Worm (Caenorhabditis elegans) whole organism, L1 larva: ENCODE data around the gene F22B7.9.

Source experiments
- aly-2 ChIP-seq: fragments of 150-350 bp; optimal IDR thresholded peaks from 2 replicates; lab custom pipeline; 2014; ENCODE audit warnings: missing biosample characterization, missing genetic modification characterization
- efl-1 ChIP-seq, 4 experiments: fragments of 150-350 bp; optimal IDR thresholded peaks in 3 of 4; peaks in 1 of 4; 1 replicate in 1 of 4; 2 replicates in 3 of 4; lab custom pipeline; 2014; ENCODE audit warnings: missing biosample characterization in 2 of 4, missing genetic modification characterization in 2 of 4, missing genetic modification reagents in 2 of 4
- grh-1 ChIP-seq: fragments of 200-800 bp; sonication (Bioruptor generic); IDR thresholded peaks from 2 replicates; pipeline ENCODE4 v1.3.6; 2022; ENCODE audit warnings: missing genetic modification reagents, missing genetic modification characterization, missing compliant biosample characterization
- nhr-237 ChIP-seq: fragments of 150-350 bp; optimal IDR thresholded peaks from 2 replicates; lab custom pipeline; 2014; ENCODE audit warnings: missing biosample characterization, missing genetic modification characterization
- tlp-1 ChIP-seq: fragments of 150-350 bp; optimal IDR thresholded peaks from 2 replicates; lab custom pipeline; 2014; ENCODE audit warnings: missing biosample characterization, missing genetic modification characterization
- zag-1 ChIP-seq: fragments of 150-350 bp; optimal IDR thresholded peaks from 2 replicates; lab custom pipeline; 2014; ENCODE audit warnings: missing biosample characterization, missing genetic modification characterization
- zip-4 ChIP-seq: fragments of 200-800 bp; sonication (Bioruptor generic); optimal IDR thresholded peaks from 2 replicates; lab custom pipeline; 2018; ENCODE audit warnings: mild to moderate bottlenecking, missing genetic modification characterization, moderate library complexity, missing compliant biosample characterization
- ztf-11 ChIP-seq, 2 experiments: sonication (generic microtip); optimal IDR thresholded peaks; 2 replicates each; lab custom pipeline; 2016 to 2017; ENCODE audit warnings: missing genetic modification characterization in 2 of 2, missing biosample characterization in 1 of 2, missing compliant biosample characterization in 1 of 2
- ztf-4 ChIP-seq: fragments of 150-350 bp; optimal IDR thresholded peaks from 2 replicates; lab custom pipeline; 2014; ENCODE audit warnings: missing biosample characterization, missing genetic modification characterization

ce11 chrIII:8652922-8653321 is 803 bp downstream of the F22B7.9 start:
- TF ChIP-seq ztf-4 (tag; lab: Kevin White, UChicago): no peak
- TF ChIP-seq aly-2 (tag; lab: Kevin White, UChicago): peak; percentile 2
- TF ChIP-seq nhr-237 (tag; lab: Kevin White, UChicago): no peak
- peak; percentile 14 to 38 for TF ChIP-seq efl-1 (optimal IDR thresholded peaks at IDR 0.05; lab: Kevin White, UChicago)
- peak; percentile 7 to 8 for TF ChIP-seq efl-1 (GFP tag; optimal IDR thresholded peaks at IDR 0.05 in 1 of 2; lab: Kevin White, UChicago)
- no peak for TF ChIP-seq zip-4 (GFP tag; lab: Kevin White, UChicago)
- TF ChIP-seq grh-1: no peak; the same call in 1 of the 2 replicates
- no peak for TF ChIP-seq zag-1 (tag; lab: Kevin White, UChicago)
- TF ChIP-seq ztf-11 (tag; optimal IDR thresholded peaks at IDR 0.05; lab: Kevin White, UChicago): no peak
- no peak for TF ChIP-seq tlp-1 (tag; lab: Kevin White, UChicago)
